Worm (Caenorhabditis elegans) whole organism, L4/young adult: ENCODE results near the gene C04C11.1.
"Not testable (repeated sequence)": the region's sequence is repeated elsewhere in the genome, so short reads cannot be mapped to it uniquely, and the experiment has no call there.

Experiments used
- W03F9.2 ChIP-seq: fragments of 150-350 bp; optimal IDR thresholded peaks from 2 replicates; lab custom pipeline; 2014; ENCODE audit warnings: missing biosample characterization, missing genetic modification characterization
- dao-5 ChIP-seq: sonication (generic microtip); optimal IDR thresholded peaks from 2 replicates; lab custom pipeline; 2016; ENCODE audit warnings: missing genotype, missing genetic modification characterization, moderate library complexity, missing compliant biosample characterization
- him-1 ChIP-seq: sonication (generic microtip); optimal IDR thresholded peaks from 2 replicates; lab custom pipeline; 2016; ENCODE audit warnings: missing genotype, missing genetic modification reagents, missing genetic modification characterization, missing compliant biosample characterization

Gene C04C11.1

ce11 chrX:14020290-14020689 lies at the start of gene C04C11.1:
Gene C04C11.1, plus strand, starts transcription at chrX:14020590.
- TF ChIP-seq W03F9.2 (tag; lab: Kevin White, UChicago) (no peak), dao-5 (tag; lab: Kevin White, UChicago) (no peak), him-1 (tag; lab: Kevin White, UChicago) (no peak)

ce11 chrX:13973769-13974168 lies 46.6 kb upstream of the C04C11.1 start:
- TF ChIP-seq W03F9.2 (tag; lab: Kevin White, UChicago) = no peak
- TF ChIP-seq dao-5 (tag; lab: Kevin White, UChicago) = no peak
- no peak for TF ChIP-seq him-1 (tag; lab: Kevin White, UChicago)

ce11 chrX:13974448-13975071 lies 45.8 kb upstream of the C04C11.1 start:
- TF ChIP-seq W03F9.2 (tag; lab: Kevin White, UChicago) (no peak), him-1 (tag; lab: Kevin White, UChicago) (no peak), dao-5 (tag; lab: Kevin White, UChicago) (no peak)

- no peak for TF ChIP-seq him-1 (tag; lab: Kevin White, UChicago)
- TF ChIP-seq W03F9.2 (tag; lab: Kevin White, UChicago) = no peak
- TF ChIP-seq dao-5 (tag; lab: Kevin White, UChicago) = no peak
Measured at ce11 chrX:13975314-13975713, 45.1 kb upstream of the C04C11.1 start, which contains the start of gene F48F7.5. Gene F48F7.5, plus strand, starts transcription at chrX:13975653.

ce11 chrX:13977439-13978118 lies 42.8 kb upstream of the C04C11.1 start, which contains the start of gene F48F7.6:
Gene F48F7.6, plus strand, starts transcription at chrX:13977829.
- TF ChIP-seq dao-5 (tag; lab: Kevin White, UChicago) (no peak), W03F9.2 (tag; lab: Kevin White, UChicago) (no peak), him-1 (tag; lab: Kevin White, UChicago) (peak; percentile 53)

- not testable (repeated sequence) for TF ChIP-seq him-1, W03F9.2, dao-5 (tag; lab: Kevin White, UChicago)
Measured at ce11 chrX:13980417-13980816, 40.0 kb upstream of the C04C11.1 start, which contains the start of gene arrd-24. Gene arrd-24, minus strand, starts transcription at chrX:13980517.

- TF ChIP-seq him-1 (tag; lab: Kevin White, UChicago) (no peak), W03F9.2 (tag; lab: Kevin White, UChicago) (no peak), dao-5 (tag; lab: Kevin White, UChicago) (no peak)
Measured at ce11 chrX:13986307-13986706, 34.1 kb upstream of the C04C11.1 start, which contains the start of gene irld-24. Gene irld-24, plus strand, starts transcription at chrX:13986607.

- TF ChIP-seq dao-5 (tag; lab: Kevin White, UChicago) = no peak
- no peak for TF ChIP-seq him-1 (tag; lab: Kevin White, UChicago)
- no peak for TF ChIP-seq W03F9.2 (tag; lab: Kevin White, UChicago)
Measured at ce11 chrX:13990680-13991079, 29.7 kb upstream of the C04C11.1 start, which contains the start of gene C31E10.11. Gene C31E10.11, minus strand, starts transcription at chrX:13990780.

ce11 chrX:13995803-13996388 lies 24.5 kb upstream of the C04C11.1 start, which contains the start of the genes C31E10.5 and C31E10.6:
Gene C31E10.5, minus strand, starts transcription at chrX:13995834.
Gene C31E10.6, plus strand, starts transcription at chrX:13996338.
- TF ChIP-seq W03F9.2 (tag; lab: Kevin White, UChicago) (no peak), him-1 (tag; lab: Kevin White, UChicago) (no peak), dao-5 (tag; lab: Kevin White, UChicago) (no peak)

ce11 chrX:14000198-14000748 lies 20.1 kb upstream of the C04C11.1 start:
- TF ChIP-seq W03F9.2 (tag; lab: Kevin White, UChicago) (no peak), him-1 (tag; lab: Kevin White, UChicago) (no peak), dao-5 (tag; lab: Kevin White, UChicago) (no peak)

- TF ChIP-seq W03F9.2 (tag; lab: Kevin White, UChicago) = no peak
- no peak for TF ChIP-seq him-1 (tag; lab: Kevin White, UChicago)
- no peak for TF ChIP-seq dao-5 (tag; lab: Kevin White, UChicago)
Measured at ce11 chrX:14001494-14001974, 18.9 kb upstream of the C04C11.1 start, which contains the start of gene cytb-5.1. Gene cytb-5.1, plus strand, starts transcription at chrX:14001924.

- TF ChIP-seq W03F9.2 (tag; lab: Kevin White, UChicago) = no peak
Measured at ce11 chrX:14002739-14003138, 17.7 kb upstream of the C04C11.1 start.
